Worm (Caenorhabditis elegans) whole organism, L4 larva: ENCODE data around the gene riok-3.

Experiments
- ces-1 ChIP-seq: fragments of 150-350 bp; sonication (generic microtip); optimal IDR thresholded peaks from 4 replicates; lab custom pipeline; 2014; ENCODE audit warnings: missing biosample characterization, missing genetic modification reagents, missing genetic modification characterization
- fkh-10 ChIP-seq: fragments of 150-350 bp; optimal IDR thresholded peaks from 2 replicates; lab custom pipeline; 2014; ENCODE audit warnings: missing biosample characterization, missing genetic modification reagents, missing genetic modification characterization
- hlh-30 ChIP-seq: sonication (generic microtip); optimal IDR thresholded peaks from 2 replicates; lab custom pipeline; 2017; ENCODE audit warnings: antibody characterized with exemption, mild to moderate bottlenecking, missing genetic modification characterization, missing compliant biosample characterization; ENCODE audit not compliant: insufficient read depth
- jun-1 ChIP-seq: fragments of 150-350 bp; optimal IDR thresholded peaks from 2 replicates; lab custom pipeline; 2014; ENCODE audit warnings: missing biosample characterization, missing genetic modification reagents, missing genetic modification characterization
- madf-5 ChIP-seq, 2 experiments: fragments of 200-800 bp; sonication (Bioruptor generic); IDR thresholded peaks; 2 replicates each; pipeline ENCODE4 v1.3.6; 2022; ENCODE audit warnings: missing compliant biosample characterization in 2 of 2, missing genetic modification characterization in 2 of 2
- mdl-1 ChIP-seq, 2 experiments: fragments of 150-350 bp in 1 of 2; sonication (generic microtip) in 1 of 2; optimal IDR thresholded peaks; 2 replicates each; lab custom pipeline; 2014 to 2017; ENCODE audit warnings: missing biosample characterization in 2 of 2, missing genetic modification characterization in 2 of 2
- mep-1 ChIP-seq: fragments of 150-350 bp; sonication (generic microtip); optimal IDR thresholded peaks from 3 replicates; lab custom pipeline; 2014; ENCODE audit warnings: missing biosample characterization, missing genetic modification characterization
- mxl-3 ChIP-seq: fragments of 200-800 bp; sonication (Bioruptor generic); optimal IDR thresholded peaks from 2 replicates; lab custom pipeline; 2018; ENCODE audit warnings: mild to moderate bottlenecking, missing genetic modification characterization, missing compliant biosample characterization
- sdz-12 ChIP-seq: fragments of 200-800 bp; sonication (Bioruptor generic); optimal IDR thresholded peaks from 2 replicates; lab custom pipeline; 2018; ENCODE audit warnings: mild to moderate bottlenecking, missing genetic modification characterization, missing compliant biosample characterization
- snpc-4 ChIP-seq: fragments of 150-350 bp; optimal IDR thresholded peaks from 2 replicates; lab custom pipeline; 2014; ENCODE audit warnings: missing biosample characterization, missing genetic modification characterization
- unc-130 ChIP-seq: sonication (generic microtip); optimal IDR thresholded peaks from 2 replicates; lab custom pipeline; 2016; ENCODE audit warnings: missing genetic modification reagents, missing genetic modification characterization, missing compliant biosample characterization
- unc-62 ChIP-seq, 3 experiments: fragments of 150-350 bp in 1 of 3; sonication (generic microtip); optimal IDR thresholded peaks in 2 of 3; peaks in 1 of 3; 1 replicate in 1 of 3; 2 replicates in 2 of 3; lab custom pipeline; 2014 to 2017; ENCODE audit warnings: missing biosample characterization in 3 of 3, missing genetic modification characterization in 3 of 3, missing genetic modification reagents in 3 of 3, missing genotype in 1 of 3

ce11 chrIII:9775916-9776315 lies 28.9 kb downstream of the riok-3 start:
- TF ChIP-seq snpc-4 (tag; lab: Kevin White, UChicago) = no peak
- no peak for TF ChIP-seq madf-5 (GFP tag; IDR thresholded peaks at IDR 0.05; lab: Robert Waterston, UW)
- no peak for TF ChIP-seq hlh-30 (tag; lab: Kevin White, UChicago)
- no peak for TF ChIP-seq mdl-1 (tag; optimal IDR thresholded peaks at IDR 0.05; lab: Kevin White, UChicago)
- TF ChIP-seq unc-62 (GFP tag; optimal IDR thresholded peaks at IDR 0.05 in 1 of 2; lab: Kevin White, UChicago) = no peak
- TF ChIP-seq unc-62 (tag; optimal IDR thresholded peaks at IDR 0.05; lab: Kevin White, UChicago) = no peak
- TF ChIP-seq mep-1 (tag; lab: Kevin White, UChicago) = no peak
- TF ChIP-seq ces-1 = no peak
- TF ChIP-seq jun-1 = no peak
- no peak for TF ChIP-seq fkh-10
- TF ChIP-seq unc-130 (GFP tag; lab: Kevin White, UChicago) = peak; percentile 38
- TF ChIP-seq mxl-3 (GFP tag; lab: Kevin White, UChicago) = no peak
- TF ChIP-seq sdz-12 (GFP tag; lab: Kevin White, UChicago) = no peak
